Worm (Caenorhabditis elegans): ENCODE data around the gene R09E12.9.

The R09E12.9 gene

ce11 chrV:728822-729493 lies 48.4 kb upstream of the R09E12.9 start (continued):
- no peak for TF ChIP-seq efl-3 (GFP tag; optimal IDR thresholded peaks at IDR 0.05)
- no peak for TF ChIP-seq unc-86 (tag; optimal IDR thresholded peaks at IDR 0.05)
- peak; percentile 28 for TF ChIP-seq irx-1 (tag; optimal IDR thresholded peaks at IDR 0.05)
- peak; percentile 76 for TF ChIP-seq ztf-4 (tag; optimal IDR thresholded peaks at IDR 0.05)
- no peak for TF ChIP-seq nhr-76 (tag; optimal IDR thresholded peaks at IDR 0.05)
- TF ChIP-seq pax-3 (tag; optimal IDR thresholded peaks at IDR 0.05), result no peak
- no peak for TF ChIP-seq zip-4 (GFP tag; optimal IDR thresholded peaks at IDR 0.05)
- TF ChIP-seq mab-9 (GFP tag; IDR thresholded peaks at IDR 0.05), result no peak
- TF ChIP-seq pqm-1 (tag; optimal IDR thresholded peaks at IDR 0.05), result no peak
- TF ChIP-seq pag-3 (tag; optimal IDR thresholded peaks at IDR 0.05; ENCODE audit: borderline replicate concordance, insufficient read depth), result no peak
- no peak for TF ChIP-seq aly-2 (tag; optimal IDR thresholded peaks at IDR 0.05)
- TF ChIP-seq rnt-1 (tag; optimal IDR thresholded peaks at IDR 0.05), result peak; percentile 80
- no peak for TF ChIP-seq snpc-4 (tag; optimal IDR thresholded peaks at IDR 0.05)
- no peak for TF ChIP-seq unc-98 (GFP tag; IDR thresholded peaks at IDR 0.05)
- TF ChIP-seq egl-27 (tag; optimal IDR thresholded peaks at IDR 0.05), result no peak
- TF ChIP-seq skn-1 (tag; optimal IDR thresholded peaks at IDR 0.05), result no peak
- TF ChIP-seq elt-2 (tag; optimal IDR thresholded peaks at IDR 0.05), result peak; percentile 7
- peak in 1 of 2 experiments; percentile 76 for TF ChIP-seq lin-35 (GFP tag; optimal IDR thresholded peaks at IDR 0.05)
- TF ChIP-seq zag-1 (tag; optimal IDR thresholded peaks at IDR 0.05), result no peak
- peak; percentile 30; the same call in 1 of the 2 replicates for TF ChIP-seq grh-1 (GFP tag; IDR thresholded peaks at IDR 0.05)
- TF ChIP-seq ceh-82 (tag; optimal IDR thresholded peaks at IDR 0.05), result no peak
- TF ChIP-seq lin-13 (GFP tag; optimal IDR thresholded peaks at IDR 0.05), result no peak
- TF ChIP-seq dsc-1 (tag; optimal IDR thresholded peaks at IDR 0.05), result no peak
- TF ChIP-seq nhr-71 (tag; optimal IDR thresholded peaks at IDR 0.05), result peak; percentile 96
- TF ChIP-seq nhr-90 (tag; optimal IDR thresholded peaks at IDR 0.05; ENCODE audit: poor library complexity), result peak; percentile 62
- no peak for TF ChIP-seq ces-1 (GFP tag; optimal IDR thresholded peaks at IDR 0.05)
- TF ChIP-seq lir-3 (tag; optimal IDR thresholded peaks at IDR 0.05; ENCODE audit: poor library complexity), result peak; percentile 81
- TF ChIP-seq egl-13 (tag; optimal IDR thresholded peaks at IDR 0.05), result no peak
- no peak for TF ChIP-seq isw-1 (GFP tag; IDR thresholded peaks at IDR 0.05)
- peak; percentile 71 for TF ChIP-seq tbx-2 (tag; optimal IDR thresholded peaks at IDR 0.05)
- TF ChIP-seq efl-1 (optimal IDR thresholded peaks at IDR 0.05), result peak in 1 of 2 experiments; percentile 14
- no peak for TF ChIP-seq efl-1 (GFP tag; optimal IDR thresholded peaks at IDR 0.05 in 1 of 2)
- no peak for TF ChIP-seq nhr-77 (tag; optimal IDR thresholded peaks at IDR 0.05)
- TF ChIP-seq ceh-90 (tag; optimal IDR thresholded peaks at IDR 0.05), result no peak
- TF ChIP-seq hpl-2 (GFP tag; optimal IDR thresholded peaks at IDR 0.05), result no peak
- no peak for TF ChIP-seq C34B4.2 (tag; optimal IDR thresholded peaks at IDR 0.05)
- peak; percentile 39 for TF ChIP-seq swsn-7 (tag; optimal IDR thresholded peaks at IDR 0.05)
- TF ChIP-seq lin-14 (GFP tag; optimal IDR thresholded peaks at IDR 0.05), result peak; percentile 91
- TF ChIP-seq nhr-28 (tag; optimal IDR thresholded peaks at IDR 0.05), result no peak
- TF ChIP-seq sox-4 (tag; optimal IDR thresholded peaks at IDR 0.05), result no peak
- TF ChIP-seq jun-1 (tag; optimal IDR thresholded peaks at IDR 0.05), result no peak
- TF ChIP-seq mdl-1 (tag; optimal IDR thresholded peaks at IDR 0.05), result peak in 1 of 2 experiments; percentile 86
- no peak for TF ChIP-seq fkh-10 (GFP tag; optimal IDR thresholded peaks at IDR 0.05)
- TF ChIP-seq aha-1 (tag; optimal IDR thresholded peaks at IDR 0.05), result no peak
- TF ChIP-seq ets-5 (GFP tag; IDR thresholded peaks at IDR 0.05), result no peak
- TF ChIP-seq lin-39 (tag; optimal IDR thresholded peaks at IDR 0.05), result no peak
- peak; percentile 44 for TF ChIP-seq xbp-1 (tag; optimal IDR thresholded peaks at IDR 0.05)

All from whole organism, L1 larva.